Worm (Caenorhabditis elegans) whole organism, L4 larva: ENCODE data around the gene pgl-2.

Experiments used
- ama-1 ChIP-seq: fragments of 150-350 bp; optimal IDR thresholded peaks from 2 replicates; lab custom pipeline; 2014; ENCODE audit warnings: inconsistent platforms, mixed read lengths
- daf-12 ChIP-seq: fragments of 150-350 bp; optimal IDR thresholded peaks from 2 replicates; lab custom pipeline; 2014; ENCODE audit warnings: missing biosample characterization, missing genetic modification reagents, missing genetic modification characterization
- daf-19 ChIP-seq: fragments of 200-800 bp; sonication (Bioruptor generic); conservative IDR thresholded peaks from 2 replicates; pipeline ENCODE4 v1.3.6; 2022; ENCODE audit warnings: missing genetic modification characterization, missing compliant biosample characterization
- egl-27 ChIP-seq: sonication (generic microtip); optimal IDR thresholded peaks from 3 replicates; lab custom pipeline; 2017; ENCODE audit warnings: missing biosample characterization, missing genetic modification reagents, missing genetic modification characterization
- nhr-10 ChIP-seq: fragments of 150-350 bp; optimal IDR thresholded peaks from 2 replicates; lab custom pipeline; 2014; ENCODE audit warnings: missing biosample characterization, missing genetic modification characterization
- nhr-25 ChIP-seq: sonication (generic microtip); optimal IDR thresholded peaks from 2 replicates; lab custom pipeline; 2017; ENCODE audit warnings: missing genetic modification characterization, mild to moderate bottlenecking, missing compliant biosample characterization, antibody characterized with exemption, moderate library complexity, borderline replicate concordance; ENCODE audit not compliant: insufficient read depth
- php-3 ChIP-seq: fragments of 200-800 bp; sonication (Bioruptor generic); IDR thresholded peaks from 2 replicates; pipeline ENCODE4 v1.3.6; 2022; ENCODE audit warnings: missing genetic modification reagents, missing genetic modification characterization, missing compliant biosample characterization

ce11 chrIII:8663143-8663542, 12.1 kb downstream of the pgl-2 start:
- TF ChIP-seq daf-12 (tag; lab: Kevin White, UChicago) (no peak), ama-1 (no peak), nhr-10 (tag; lab: Kevin White, UChicago) (no peak), egl-27 (no peak), nhr-25 (no peak), php-3 (no peak), daf-19 (GFP tag; lab: Robert Waterston, UW) (no peak)
